Worm (Caenorhabditis elegans) whole organism, L2 larva: Measurements from ENCODE around the gene glr-7.

Experiments
- F13H6.1 ChIP-seq: sonication (generic microtip); optimal IDR thresholded peaks from 2 replicates; lab custom pipeline; 2016; ENCODE audit warnings: missing genetic modification characterization, missing compliant biosample characterization
- Y55F3AM.14 ChIP-seq: fragments of 200-800 bp; sonication (Bioruptor generic); optimal IDR thresholded peaks from 2 replicates; lab custom pipeline; 2018; ENCODE audit warnings: mild to moderate bottlenecking, missing genetic modification characterization, missing compliant biosample characterization
- ZK546.5 ChIP-seq: sonication (generic microtip); optimal IDR thresholded peaks from 2 replicates; lab custom pipeline; 2017; ENCODE audit warnings: missing biosample characterization, missing genetic modification characterization
- alr-1 ChIP-seq: fragments of 150-350 bp; optimal IDR thresholded peaks from 2 replicates; lab custom pipeline; 2014; ENCODE audit warnings: missing biosample characterization, missing genetic modification characterization
- blmp-1 ChIP-seq: sonication (generic microtip); optimal IDR thresholded peaks from 2 replicates; lab custom pipeline; 2017; ENCODE audit warnings: missing genetic modification characterization, mild to moderate bottlenecking, missing compliant biosample characterization, antibody characterized with exemption, moderate library complexity; ENCODE audit not compliant: insufficient read depth
- ceh-16 ChIP-seq: fragments of 150-350 bp; optimal IDR thresholded peaks from 2 replicates; lab custom pipeline; 2014; ENCODE audit warnings: missing biosample characterization, missing genetic modification characterization
- crh-2 ChIP-seq: sonication (generic microtip); optimal IDR thresholded peaks from 2 replicates; lab custom pipeline; 2017; ENCODE audit warnings: missing biosample characterization, missing genetic modification characterization
- egl-27 ChIP-seq: sonication (generic microtip); optimal IDR thresholded peaks from 3 replicates; lab custom pipeline; 2017; ENCODE audit warnings: missing biosample characterization, missing genetic modification reagents, missing genetic modification characterization
- elt-3 ChIP-seq: sonication (generic microtip); optimal IDR thresholded peaks from 2 replicates; lab custom pipeline; 2017; ENCODE audit warnings: missing biosample characterization, missing genetic modification characterization
- fos-1 ChIP-seq: fragments of 150-350 bp; optimal IDR thresholded peaks from 2 replicates; lab custom pipeline; 2014; ENCODE audit warnings: missing biosample characterization, missing genetic modification characterization
- lin-11 ChIP-seq: fragments of 150-350 bp; sonication (generic microtip); optimal IDR thresholded peaks from 2 replicates; lab custom pipeline; 2014; ENCODE audit warnings: missing biosample characterization, missing genetic modification characterization, inconsistent platforms, mixed read lengths
- lin-13 ChIP-seq: fragments of 150-350 bp; optimal IDR thresholded peaks from 2 replicates; lab custom pipeline; 2014; ENCODE audit warnings: missing biosample characterization, missing genetic modification reagents, missing genetic modification characterization
- mab-5 ChIP-seq: fragments of 150-350 bp; optimal IDR thresholded peaks from 2 replicates; lab custom pipeline; 2014; ENCODE audit warnings: missing biosample characterization, missing genetic modification characterization
- mbf-1 ChIP-seq: sonication (generic microtip); optimal IDR thresholded peaks from 2 replicates; lab custom pipeline; 2017; ENCODE audit warnings: missing biosample characterization, missing genetic modification characterization
- mdl-1 ChIP-seq, 2 experiments: fragments of 150-350 bp in 1 of 2; sonication (generic microtip) in 1 of 2; optimal IDR thresholded peaks; 2 replicates each; lab custom pipeline; 2017; ENCODE audit warnings: missing biosample characterization in 2 of 2, missing genetic modification characterization in 2 of 2
- nhr-10 ChIP-seq: sonication (generic microtip); optimal IDR thresholded peaks from 2 replicates; lab custom pipeline; 2017; ENCODE audit warnings: missing biosample characterization, missing genetic modification characterization
- nhr-11 ChIP-seq: fragments of 150-350 bp; optimal IDR thresholded peaks from 2 replicates; lab custom pipeline; 2014; ENCODE audit warnings: missing biosample characterization, missing genetic modification characterization
- nhr-12 ChIP-seq: fragments of 150-350 bp; optimal IDR thresholded peaks from 2 replicates; lab custom pipeline; 2014; ENCODE audit warnings: missing biosample characterization, missing genetic modification characterization
- nhr-129 ChIP-seq: fragments of 150-350 bp; optimal IDR thresholded peaks from 2 replicates; lab custom pipeline; 2014; ENCODE audit warnings: missing biosample characterization, missing genetic modification characterization
- nhr-23 ChIP-seq: fragments of 150-350 bp; optimal IDR thresholded peaks from 2 replicates; lab custom pipeline; 2014; ENCODE audit warnings: missing biosample characterization, missing genetic modification reagents, missing genetic modification characterization
- nhr-25 ChIP-seq: fragments of 150-350 bp; sonication (generic microtip); optimal IDR thresholded peaks from 3 replicates; lab custom pipeline; 2014; ENCODE audit warnings: missing biosample characterization, missing genetic modification characterization
- nhr-77 ChIP-seq: fragments of 150-350 bp; optimal IDR thresholded peaks from 2 replicates; lab custom pipeline; 2014; ENCODE audit warnings: missing biosample characterization, missing genetic modification characterization
- peb-1 ChIP-seq: fragments of 150-350 bp; optimal IDR thresholded peaks from 2 replicates; lab custom pipeline; 2014; ENCODE audit warnings: missing biosample characterization, missing genetic modification characterization
- skn-1 ChIP-seq: sonication (generic microtip); optimal IDR thresholded peaks from 2 replicates; lab custom pipeline; 2017; ENCODE audit warnings: missing biosample characterization, missing genetic modification characterization
- sma-3 ChIP-seq: sonication (generic microtip); optimal IDR thresholded peaks from 2 replicates; lab custom pipeline; 2016; ENCODE audit warnings: missing genetic modification reagents, missing genetic modification characterization, missing compliant biosample characterization
- sma-9 ChIP-seq, 2 experiments: fragments of 150-350 bp in 1 of 2; sonication (generic microtip) in 1 of 2; optimal IDR thresholded peaks; 2 replicates each; lab custom pipeline; 2014 to 2016; ENCODE audit warnings: missing genetic modification characterization in 2 of 2, mild to moderate bottlenecking in 1 of 2, missing biosample characterization in 1 of 2, missing compliant biosample characterization in 1 of 2, missing genetic modification reagents in 1 of 2, moderate library complexity in 1 of 2
- unc-39 ChIP-seq: fragments of 150-350 bp; optimal IDR thresholded peaks from 2 replicates; lab custom pipeline; 2014; ENCODE audit warnings: missing biosample characterization, missing genetic modification characterization
- unc-55 ChIP-seq: fragments of 150-350 bp; sonication (generic microtip); optimal IDR thresholded peaks from 3 replicates; lab custom pipeline; 2014; ENCODE audit warnings: missing biosample characterization, missing genetic modification reagents, missing genetic modification characterization
- unc-62 ChIP-seq: fragments of 150-350 bp; optimal IDR thresholded peaks from 2 replicates; lab custom pipeline; 2014; ENCODE audit warnings: missing biosample characterization, missing genetic modification reagents, missing genetic modification characterization
- ztf-1 ChIP-seq: fragments of 200-800 bp; sonication (Bioruptor generic); conservative IDR thresholded peaks from 2 replicates; pipeline ENCODE4 v1.3.6; 2022; ENCODE audit warnings: missing genetic modification characterization, missing compliant biosample characterization
- ztf-11 ChIP-seq: sonication (generic microtip); optimal IDR thresholded peaks from 2 replicates; lab custom pipeline; 2017; ENCODE audit warnings: missing biosample characterization, missing genetic modification characterization

The glr-7 gene

ce11 chrX:2413277-2413676 is 6.4 kb downstream of the glr-7 start, which contains the start of gene hlh-15:
Gene hlh-15, minus strand, starts transcription at chrX:2413377.
- TF ChIP-seq lin-11 (tag; lab: Kevin White, UChicago) (no peak), nhr-77 (tag; lab: Kevin White, UChicago) (no peak), lin-13 (GFP tag; lab: Kevin White, UChicago) (no peak), Y55F3AM.14 (GFP tag; lab: Kevin White, UChicago) (no peak), F13H6.1 (tag; lab: Kevin White, UChicago) (no peak), nhr-12 (tag; lab: Kevin White, UChicago) (no peak), alr-1 (tag; lab: Kevin White, UChicago) (no peak), nhr-25 (no peak), mbf-1 (tag; lab: Kevin White, UChicago) (no peak), nhr-23 (tag; lab: Kevin White, UChicago) (no peak), nhr-10 (tag; lab: Kevin White, UChicago) (no peak), peb-1 (tag; lab: Kevin White, UChicago) (no peak), mdl-1 (tag; optimal IDR thresholded peaks at IDR 0.05; lab: Kevin White, UChicago) (no peak)
- TF ChIP-seq, all 48 proteins: peak for 0

ce11 chrX:2410978-2411377 is 8.7 kb downstream of the glr-7 start:
- no peak for TF ChIP-seq ceh-16
- no peak for TF ChIP-seq nhr-77 (tag; lab: Kevin White, UChicago)
- TF ChIP-seq unc-62 (GFP tag; lab: Kevin White, UChicago) = no peak
- peak; percentile 80 for TF ChIP-seq fos-1 (tag; lab: Kevin White, UChicago)
- TF ChIP-seq blmp-1 (tag; lab: Kevin White, UChicago) = no peak
- TF ChIP-seq nhr-11 (tag; lab: Kevin White, UChicago) = no peak
- peak; percentile 44 for TF ChIP-seq sma-9 (GFP tag; optimal IDR thresholded peaks at IDR 0.05; lab: Kevin White, UChicago)
- no peak for TF ChIP-seq sma-9 (tag; optimal IDR thresholded peaks at IDR 0.05; lab: Kevin White, UChicago)
- no peak for TF ChIP-seq elt-3 (tag; lab: Kevin White, UChicago)
- no peak for TF ChIP-seq mab-5 (tag; lab: Kevin White, UChicago)
- TF ChIP-seq nhr-23 (tag; lab: Kevin White, UChicago) = no peak

ce11 chrX:2409243-2409741 is 10.4 kb downstream of the glr-7 start, which contains the start of the genes C43H6.12 and trpp-12:
Gene C43H6.12, plus strand, starts transcription at chrX:2409607.
Gene trpp-12, plus strand, starts transcription at chrX:2409691.
- no peak for TF ChIP-seq sma-3 (GFP tag; lab: Kevin White, UChicago)

ce11 chrX:2407167-2407566 is 12.5 kb downstream of the glr-7 start, which contains the start of gene mtpn-1:
Gene mtpn-1, plus strand, starts transcription at chrX:2407467.
- no peak for TF ChIP-seq elt-3 (tag; lab: Kevin White, UChicago)
- TF ChIP-seq nhr-10 (tag; lab: Kevin White, UChicago) = no peak
- TF ChIP-seq ceh-16 = no peak

ce11 chrX:2403724-2404123 is 16.0 kb downstream of the glr-7 start, which contains the start of gene C43H6.4:
Gene C43H6.4, plus strand, starts transcription at chrX:2404024.
- TF ChIP-seq ceh-16 (no peak), nhr-77 (tag; lab: Kevin White, UChicago) (no peak), ZK546.5 (no peak), unc-39 (tag; lab: Kevin White, UChicago) (no peak), lin-11 (tag; lab: Kevin White, UChicago) (no peak), nhr-12 (tag; lab: Kevin White, UChicago) (no peak), unc-55 (GFP tag; lab: Kevin White, UChicago) (no peak), F13H6.1 (tag; lab: Kevin White, UChicago) (no peak), egl-27 (tag; lab: Kevin White, UChicago) (no peak), sma-9 (GFP tag; optimal IDR thresholded peaks at IDR 0.05; lab: Kevin White, UChicago) (no peak), sma-9 (tag; optimal IDR thresholded peaks at IDR 0.05; lab: Kevin White, UChicago) (no peak), crh-2 (no peak), nhr-129 (tag; lab: Kevin White, UChicago) (no peak), ztf-11 (no peak), skn-1 (tag; lab: Kevin White, UChicago) (no peak), ztf-1 (GFP tag; lab: Robert Waterston, UW) (no peak), nhr-11 (tag; lab: Kevin White, UChicago) (no peak), elt-3 (tag; lab: Kevin White, UChicago) (no peak), nhr-23 (tag; lab: Kevin White, UChicago) (no peak)
